Fruit fly (Drosophila melanogaster): ENCODE measurements around the gene aly.

aly gene

dm6 chr3L:3052110-3052871 lies 26.0 kb upstream of the aly start, which contains the start of gene CG1271 (continued):
- TF ChIP-seq CG6689 (GFP tag; IDR thresholded peaks at IDR 0.05) (peak; percentile 17; the same call in 1 of the 2 replicates), CrebB (tag; optimal IDR thresholded peaks at IDR 0.05) (peak; percentile 3), D19A (tag; optimal IDR thresholded peaks at IDR 0.05) (peak; percentile 28), br (optimal IDR thresholded peaks at IDR 0.05) (no peak), insv (GFP tag; optimal IDR thresholded peaks at IDR 0.05) (peak in 1 of 2 experiments; percentile 21), CG4424 (GFP tag; optimal IDR thresholded peaks at IDR 0.05) (peak; percentile 56), CG16815 (GFP tag; optimal IDR thresholded peaks at IDR 0.05) (peak; percentile 5), bowl (GFP tag; IDR thresholded peaks at IDR 0.05) (no peak), Rx (GFP tag; IDR thresholded peaks at IDR 0.05) (peak; percentile 25; the same call in 1 of the 2 replicates), E2f1 (GFP tag; IDR thresholded peaks at IDR 0.05) (peak; percentile 62), Dfd (GFP tag; optimal IDR thresholded peaks at IDR 0.05) (no peak), Dll (GFP tag; IDR thresholded peaks at IDR 0.05; ENCODE audit: partially characterized antibody) (peak; percentile 40; the same call in 2 of the 4 replicates), CG5180 (GFP tag; optimal IDR thresholded peaks at IDR 0.05) (peak; percentile 32), bsh (GFP tag; optimal IDR thresholded peaks at IDR 0.05) (peak in 1 of 2 experiments; percentile 14), CG4707 (GFP tag; optimal IDR thresholded peaks at IDR 0.05) (no peak), CG17829 (tag; optimal IDR thresholded peaks at IDR 0.05) (peak; percentile 76), B-H2 (GFP tag; optimal IDR thresholded peaks at IDR 0.05) (peak; percentile 62), CG12744 (GFP tag; optimal IDR thresholded peaks at IDR 0.05) (peak; percentile 24), sens (GFP tag) (peak; percentile 85), jigr1 (GFP tag; IDR thresholded peaks at IDR 0.05) (no peak), CG13894 (tag; optimal IDR thresholded peaks at IDR 0.05) (peak; percentile 70), tin (GFP tag; optimal IDR thresholded peaks at IDR 0.05) (peak; percentile 68), CG10321 (GFP tag; IDR thresholded peaks at IDR 0.05) (no peak), CG12104 (GFP tag; optimal IDR thresholded peaks at IDR 0.05) (peak; percentile 54), Bgb (GFP tag; IDR thresholded peaks at IDR 0.05; ENCODE audit: partially characterized antibody) (no peak), CG17568 (GFP tag; optimal IDR thresholded peaks at IDR 0.05) (no peak), CG31224 (GFP tag; IDR thresholded peaks at IDR 0.05) (0 out of 2 replicates have a peak, but pooled peaks have one; percentile 5), CG6813 (GFP tag; optimal IDR thresholded peaks at IDR 0.05) (no peak), Six4 (GFP tag; optimal IDR thresholded peaks at IDR 0.05) (peak; percentile 49), dmrt11E (tag; optimal IDR thresholded peaks at IDR 0.05) (peak; percentile 11), caup (GFP tag; optimal IDR thresholded peaks at IDR 0.05; ENCODE audit: severe bottlenecking) (peak; percentile 67), CG7987 (GFP tag; optimal IDR thresholded peaks at IDR 0.05) (peak; percentile 17), Camta (GFP tag; optimal IDR thresholded peaks at IDR 0.05) (peak; percentile 43), CG5245 (GFP tag; optimal IDR thresholded peaks at IDR 0.05) (peak; percentile 51), trh (GFP tag; optimal IDR thresholded peaks at IDR 0.05) (no peak), repo (GFP tag; optimal IDR thresholded peaks at IDR 0.05) (peak; percentile 38), toy (GFP tag; IDR thresholded peaks at IDR 0.05) (no peak), Ets97D (GFP tag; optimal IDR thresholded peaks at IDR 0.05) (peak; percentile 71), CG18599 (GFP tag; optimal IDR thresholded peaks at IDR 0.05) (peak; percentile 88), twi (tag; optimal IDR thresholded peaks at IDR 0.05) (peak; percentile 59), Spps (tag; optimal IDR thresholded peaks at IDR 0.05) (no peak), CG10209 (GFP tag; optimal IDR thresholded peaks at IDR 0.05) (peak; percentile 54), tio (GFP tag; optimal IDR thresholded peaks at IDR 0.05) (no peak), Rfx (GFP tag; IDR thresholded peaks at IDR 0.05) (peak; percentile 76), wdn (GFP tag; IDR thresholded peaks at IDR 0.05) (peak; percentile 15; the same call in 1 of the 2 replicates), luna (GFP tag; optimal IDR thresholded peaks at IDR 0.05) (no peak), CG16779 (GFP tag; IDR thresholded peaks at IDR 0.05) (no peak), CG3281 (GFP tag; optimal IDR thresholded peaks at IDR 0.05) (peak; percentile 74), CG14441 (GFP tag; IDR thresholded peaks at IDR 0.05) (peak; percentile 53; the same call in 1 of the 2 replicates)

Measured in whole organism, embryonic.